Worm (Caenorhabditis elegans) whole organism, L1 larva: ENCODE measurements around the gene C54C6.11.

Source experiments
- ama-1 ChIP-seq: fragments of 150-350 bp; optimal IDR thresholded peaks from 2 replicates; lab custom pipeline; 2014
- ces-1 ChIP-seq: fragments of 150-350 bp; optimal IDR thresholded peaks from 2 replicates; lab custom pipeline; 2014; ENCODE audit warnings: missing biosample characterization, missing genetic modification reagents, missing genetic modification characterization
- fos-1 ChIP-seq: fragments of 150-350 bp; optimal IDR thresholded peaks from 2 replicates; lab custom pipeline; 2014; ENCODE audit warnings: missing biosample characterization, missing genetic modification characterization
- lin-14 ChIP-seq: fragments of 200-800 bp; sonication (Bioruptor generic); optimal IDR thresholded peaks from 2 replicates; lab custom pipeline; 2018; ENCODE audit warnings: mild to moderate bottlenecking, missing genetic modification characterization, moderate library complexity, missing compliant biosample characterization
- lin-39 ChIP-seq: fragments of 150-350 bp; optimal IDR thresholded peaks from 2 replicates; lab custom pipeline; 2014; ENCODE audit warnings: missing biosample characterization, missing genetic modification reagents, missing genetic modification characterization
- nhr-11 ChIP-seq: fragments of 150-350 bp; optimal IDR thresholded peaks from 2 replicates; lab custom pipeline; 2014; ENCODE audit warnings: missing biosample characterization, missing genetic modification characterization
- pqm-1 ChIP-seq: sonication (generic microtip); optimal IDR thresholded peaks from 3 replicates; lab custom pipeline; 2017; ENCODE audit warnings: missing biosample characterization, missing genetic modification characterization
- skn-1 ChIP-seq: fragments of 150-350 bp; optimal IDR thresholded peaks from 2 replicates; lab custom pipeline; 2014; ENCODE audit warnings: missing biosample characterization, missing genetic modification characterization

- TF ChIP-seq ama-1 (no peak), nhr-11 (tag; lab: Kevin White, UChicago) (no peak), ces-1 (GFP tag; lab: Kevin White, UChicago) (no peak), pqm-1 (tag; lab: Kevin White, UChicago) (no peak), lin-14 (GFP tag; lab: Kevin White, UChicago) (no peak), lin-39 (tag; lab: Kevin White, UChicago) (no peak), skn-1 (tag; lab: Kevin White, UChicago) (no peak), fos-1 (tag; lab: Kevin White, UChicago) (no peak)
These were observed 5.2 kb downstream of the C54C6.11 start, which contains the start of gene C54C6.4 for ce11 chrIII:3553349-3553748.
